Worm (Caenorhabditis elegans) whole organism, L3 larva: ENCODE results near the gene gsp-2.
A peak's percentile ranks its signal among the peaks of the same experiment; 100 is the strongest.

ENCODE experiments used
- aly-2 ChIP-seq: fragments of 150-350 bp; optimal IDR thresholded peaks from 2 replicates; lab custom pipeline; 2014; ENCODE audit warnings: missing biosample characterization, missing genetic modification characterization
- ama-1 ChIP-seq: fragments of 150-350 bp; optimal IDR thresholded peaks from 2 replicates; lab custom pipeline; 2018
- ceh-16 ChIP-seq: sonication (generic microtip); optimal IDR thresholded peaks from 2 replicates; lab custom pipeline; 2017; ENCODE audit warnings: missing biosample characterization, missing genetic modification characterization
- ceh-82 ChIP-seq: fragments of 150-350 bp; optimal IDR thresholded peaks from 2 replicates; lab custom pipeline; 2014; ENCODE audit warnings: missing biosample characterization, missing genetic modification characterization
- ceh-9 ChIP-seq: sonication (generic microtip); optimal IDR thresholded peaks from 2 replicates; lab custom pipeline; 2018; ENCODE audit warnings: missing biosample characterization, missing genetic modification characterization
- daf-12 ChIP-seq: fragments of 150-350 bp; optimal IDR thresholded peaks from 2 replicates; lab custom pipeline; 2014; ENCODE audit warnings: missing biosample characterization, missing genetic modification reagents, missing genetic modification characterization
- egl-5 ChIP-seq: fragments of 150-350 bp; optimal IDR thresholded peaks from 2 replicates; lab custom pipeline; 2017; ENCODE audit warnings: missing biosample characterization, missing genetic modification reagents, missing genetic modification characterization, inconsistent platforms
- elt-1 ChIP-seq: fragments of 150-350 bp; optimal IDR thresholded peaks from 2 replicates; lab custom pipeline; 2014; ENCODE audit warnings: missing biosample characterization, missing genetic modification characterization
- elt-2 ChIP-seq: sonication (generic microtip); optimal IDR thresholded peaks from 2 replicates; lab custom pipeline; 2016; ENCODE audit warnings: missing genetic modification reagents, mild to moderate bottlenecking, missing genetic modification characterization, missing compliant biosample characterization
- elt-3 ChIP-seq, 3 experiments: fragments of 150-350 bp in 1 of 3; sonication (generic microtip) in 2 of 3; optimal IDR thresholded peaks; 2 replicates in 2 of 3; 4 replicates in 1 of 3; lab custom pipeline; 2014 to 2017; ENCODE audit warnings: missing biosample characterization in 3 of 3, missing genetic modification characterization in 3 of 3
- eor-1 ChIP-seq, 2 experiments: fragments of 150-350 bp; optimal IDR thresholded peaks; 2 replicates each; lab custom pipeline; 2014 to 2018; ENCODE audit warnings: missing biosample characterization in 2 of 2, missing genetic modification characterization in 2 of 2
- fkh-2 ChIP-seq: fragments of 150-350 bp; optimal IDR thresholded peaks from 2 replicates; lab custom pipeline; 2014; ENCODE audit warnings: missing biosample characterization, missing genetic modification reagents, missing genetic modification characterization
- hmg-11 ChIP-seq: sonication (generic microtip); optimal IDR thresholded peaks from 2 replicates; lab custom pipeline; 2016; ENCODE audit warnings: missing genetic modification characterization, missing compliant biosample characterization
- lin-15B ChIP-seq: fragments of 150-350 bp; optimal IDR thresholded peaks from 2 replicates; lab custom pipeline; 2014; ENCODE audit warnings: missing biosample characterization, missing genetic modification characterization
- lin-39 ChIP-seq: fragments of 150-350 bp; optimal IDR thresholded peaks from 2 replicates; lab custom pipeline; 2018; ENCODE audit warnings: missing biosample characterization, missing genetic modification reagents, missing genetic modification characterization
- lsy-12 ChIP-seq: sonication (generic microtip); optimal IDR thresholded peaks from 2 replicates; lab custom pipeline; 2016; ENCODE audit warnings: mild to moderate bottlenecking, missing genetic modification characterization, missing compliant biosample characterization
- mml-1 ChIP-seq: fragments of 150-350 bp; sonication (generic microtip); optimal IDR thresholded peaks from 3 replicates; lab custom pipeline; 2014; ENCODE audit warnings: missing biosample characterization, missing genetic modification characterization
- nfya-1 ChIP-seq: sonication (generic microtip); optimal IDR thresholded peaks from 2 replicates; lab custom pipeline; 2017; ENCODE audit warnings: missing genetic modification characterization, mild to moderate bottlenecking, missing compliant biosample characterization, antibody characterized with exemption, moderate library complexity; ENCODE audit not compliant: insufficient read depth
- nhr-11 ChIP-seq: fragments of 150-350 bp; optimal IDR thresholded peaks from 2 replicates; lab custom pipeline; 2014; ENCODE audit warnings: missing biosample characterization, missing genetic modification characterization
- nhr-12 ChIP-seq: fragments of 150-350 bp; optimal IDR thresholded peaks from 2 replicates; lab custom pipeline; 2014; ENCODE audit warnings: missing biosample characterization, missing genetic modification characterization
- nhr-237 ChIP-seq: fragments of 150-350 bp; optimal IDR thresholded peaks from 2 replicates; lab custom pipeline; 2014; ENCODE audit warnings: missing biosample characterization, missing genetic modification characterization
- nhr-43 ChIP-seq: sonication (generic microtip); optimal IDR thresholded peaks from 2 replicates; lab custom pipeline; 2016; ENCODE audit warnings: mild to moderate bottlenecking, missing genetic modification characterization, missing compliant biosample characterization; ENCODE audit not compliant: poor library complexity, severe bottlenecking
- nhr-67 ChIP-seq: fragments of 150-350 bp; optimal IDR thresholded peaks from 2 replicates; lab custom pipeline; 2014; ENCODE audit warnings: missing biosample characterization, missing genetic modification characterization
- pha-4 ChIP-seq: fragments of 150-350 bp; optimal IDR thresholded peaks from 2 replicates; lab custom pipeline; 2014; ENCODE audit warnings: missing biosample characterization, missing genetic modification reagents, missing genetic modification characterization
- pqm-1 ChIP-seq: fragments of 150-350 bp; optimal IDR thresholded peaks from 2 replicates; lab custom pipeline; 2017; ENCODE audit warnings: missing biosample characterization, missing genetic modification characterization, inconsistent platforms
- skn-1 ChIP-seq: fragments of 150-350 bp; optimal IDR thresholded peaks from 2 replicates; lab custom pipeline; 2014; ENCODE audit warnings: missing biosample characterization, missing genetic modification characterization
- snpc-4 ChIP-seq: fragments of 150-350 bp; optimal IDR thresholded peaks from 2 replicates; lab custom pipeline; 2014; ENCODE audit warnings: missing biosample characterization, missing genetic modification characterization
- unc-62 ChIP-seq: fragments of 150-350 bp; sonication (generic microtip); optimal IDR thresholded peaks from 4 replicates; lab custom pipeline; 2014; ENCODE audit warnings: missing biosample characterization, missing genetic modification reagents, missing genetic modification characterization
- ztf-11 ChIP-seq: fragments of 150-350 bp; optimal IDR thresholded peaks from 2 replicates; lab custom pipeline; 2014; ENCODE audit warnings: missing biosample characterization, missing genetic modification characterization

Gene gsp-2

DNA sequence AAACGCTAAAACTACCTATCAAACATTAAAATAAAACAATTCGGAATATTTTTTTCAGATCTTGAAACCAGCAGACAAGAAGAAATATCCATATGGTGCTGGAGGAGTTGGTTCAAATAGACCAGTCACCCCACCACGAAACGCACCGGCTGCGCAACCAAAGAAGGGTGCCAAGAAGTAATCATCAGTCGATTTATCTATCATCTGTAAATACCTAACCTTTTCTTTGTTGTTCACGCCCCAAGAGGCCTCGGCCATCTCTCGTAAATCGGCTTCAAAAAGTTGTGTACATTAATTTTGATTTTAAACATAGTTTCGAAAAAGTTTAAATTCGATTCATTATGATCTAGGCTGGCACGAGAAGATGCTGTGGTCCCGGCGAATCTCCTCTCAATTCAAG, 1.6 kb downstream of the gsp-2 start:
- peak; percentile 53 for TF ChIP-seq ama-1
- TF ChIP-seq mml-1 = no peak
- no peak for TF ChIP-seq snpc-4 (tag; lab: Kevin White, UChicago)

DNA sequence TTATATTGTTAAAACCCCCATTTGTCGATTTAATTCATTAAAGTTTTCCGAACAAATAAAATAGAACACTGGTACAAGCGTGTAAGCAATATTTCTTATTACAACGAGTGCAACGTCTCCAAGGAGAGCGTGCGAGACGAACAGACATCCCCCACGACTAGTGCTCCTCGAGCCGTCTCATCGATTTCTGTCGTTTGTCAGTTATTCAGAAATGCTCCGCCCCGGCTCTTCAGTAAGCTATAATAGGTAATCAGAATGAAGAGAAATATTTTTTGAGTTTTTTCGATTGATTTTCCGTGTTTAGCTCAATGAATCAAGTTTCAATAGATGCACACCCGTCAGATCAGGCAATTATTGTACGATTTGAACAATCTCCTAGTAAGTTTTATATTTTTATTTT, 2.3 kb downstream of the gsp-2 start, which contains the start of gene kap-1:
kap-1 (plus strand) TSS at position 143 of the 400 bp plus-strand sequence.
- TF ChIP-seq pqm-1 (tag; lab: Kevin White, UChicago) (no peak), ceh-16 (tag; lab: Kevin White, UChicago) (no peak), ceh-9 (no peak), lin-15B (tag; lab: Kevin White, UChicago) (no peak), snpc-4 (tag; lab: Kevin White, UChicago) (no peak), elt-2 (tag; lab: Kevin White, UChicago) (peak; percentile 11), fkh-2 (tag; lab: Kevin White, UChicago) (no peak), nhr-237 (tag; lab: Kevin White, UChicago) (no peak), hmg-11 (peak; percentile 7), lin-39 (tag; lab: Kevin White, UChicago) (no peak), eor-1 (tag; optimal IDR thresholded peaks at IDR 0.05; lab: Kevin White, UChicago) (no peak), ama-1 (peak; percentile 90), elt-1 (tag; lab: Kevin White, UChicago) (no peak), aly-2 (tag; lab: Kevin White, UChicago) (no peak), nhr-43 (tag; lab: Kevin White, UChicago) (peak; percentile 40), elt-3 (tag; optimal IDR thresholded peaks at IDR 0.05; lab: Kevin White, UChicago) (no peak), lsy-12 (tag; lab: Kevin White, UChicago) (peak; percentile 56), unc-62 (GFP tag; lab: Kevin White, UChicago) (no peak), nfya-1 (tag; lab: Kevin White, UChicago) (peak; percentile 33)

DNA sequence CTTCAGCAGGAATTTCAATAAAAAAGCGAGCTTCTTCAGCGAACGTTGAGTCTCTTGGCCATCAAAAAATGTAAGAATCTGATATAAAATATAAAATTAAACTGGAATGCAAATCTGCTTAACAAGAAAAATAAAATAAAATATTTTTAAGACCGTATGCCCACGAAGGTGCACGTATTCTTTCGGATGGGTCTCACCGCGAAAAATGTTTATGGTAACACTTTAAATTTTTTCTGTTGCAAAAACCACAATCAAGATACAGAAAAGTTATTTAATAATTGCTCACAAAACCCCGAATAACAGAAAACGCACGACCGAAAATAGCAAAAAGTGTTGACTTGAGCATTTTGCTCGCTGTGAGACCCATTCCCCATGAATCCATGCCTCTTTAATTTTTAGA, 2.8 kb downstream of the gsp-2 start:
- TF ChIP-seq aly-2 (tag; lab: Kevin White, UChicago) (no peak), eor-1 (tag; optimal IDR thresholded peaks at IDR 0.05; lab: Kevin White, UChicago) (no peak), ceh-82 (tag; lab: Kevin White, UChicago) (no peak)
- TF ChIP-seq, all 47 proteins: peak for 0

ce11 chrIII:7343389-7343788, 7.0 kb downstream of the gsp-2 start, which contains the start of gene F08F8.6:
Gene F08F8.6 (plus strand): TSS chrIII:7343689.
- TF ChIP-seq nhr-12 (tag; lab: Kevin White, UChicago) (no peak), skn-1 (no peak), nhr-11 (no peak), egl-5 (tag; lab: Kevin White, UChicago) (no peak), daf-12 (tag; lab: Kevin White, UChicago) (no peak), elt-2 (tag; lab: Kevin White, UChicago) (no peak)
- TF ChIP-seq, all 47 proteins: peak for 0

DNA sequence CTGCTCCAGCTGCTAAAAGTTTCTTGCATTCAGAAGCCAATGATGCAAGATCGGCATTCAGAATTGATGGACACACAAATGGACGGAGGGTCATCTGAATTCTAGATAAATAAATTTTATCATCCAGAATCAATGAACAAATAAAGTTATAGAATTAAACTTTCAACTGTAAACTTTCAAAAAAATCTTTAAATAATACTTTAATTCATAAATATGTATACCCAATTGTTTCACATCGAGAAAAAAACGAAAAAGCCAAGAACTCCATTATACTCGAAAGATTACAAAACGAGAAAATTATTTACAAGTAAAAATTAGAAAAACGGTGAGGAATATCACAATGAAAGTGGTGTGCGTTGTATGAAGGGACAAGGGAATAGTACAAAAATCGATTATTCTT, 10.7 kb downstream of the gsp-2 start, which contains the start of gene F08F8.7:
F08F8.7 (minus strand) TSS at position 101 of the 400 bp plus-strand sequence.
- TF ChIP-seq elt-3 (tag; optimal IDR thresholded peaks at IDR 0.05; lab: Kevin White, UChicago) (no peak), nhr-67 (no peak), ceh-16 (tag; lab: Kevin White, UChicago) (no peak), nhr-11 (no peak), elt-1 (tag; lab: Kevin White, UChicago) (no peak), nhr-237 (tag; lab: Kevin White, UChicago) (no peak)

DNA sequence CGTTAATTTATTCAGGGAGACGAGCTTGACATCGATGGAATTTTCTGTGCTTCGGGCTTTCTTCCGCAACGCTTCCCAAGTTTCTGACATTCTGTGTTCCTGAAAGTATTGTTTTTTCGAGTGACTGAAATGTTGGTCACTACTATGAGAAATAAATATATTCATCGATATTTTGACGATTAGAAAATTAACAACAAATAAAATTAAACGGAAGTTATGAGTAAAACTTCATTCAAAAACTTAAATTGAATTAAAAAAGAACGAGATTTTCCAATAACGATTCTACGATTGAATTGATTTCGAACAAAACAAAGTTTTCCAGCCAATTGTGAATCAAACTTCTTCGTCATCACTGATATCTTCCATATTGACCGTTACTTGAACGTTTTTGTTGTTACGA, 12.7 kb downstream of the gsp-2 start, which contains the start of gene gos-28:
gos-28 (minus strand) TSS at position 101 of the 400 bp plus-strand sequence.
- TF ChIP-seq ztf-11 (tag; lab: Kevin White, UChicago) = no peak

- TF ChIP-seq elt-2 (tag; lab: Kevin White, UChicago) (peak; percentile 1), egl-5 (tag; lab: Kevin White, UChicago) (no peak), pha-4 (tag; lab: Kevin White, UChicago) (peak; percentile 4), daf-12 (tag; lab: Kevin White, UChicago) (no peak)
Observed at ce11 chrIII:7353871-7354270, 17.5 kb downstream of the gsp-2 start, which contains the start of gene F08F8.9. Gene F08F8.9 (minus strand): TSS chrIII:7353971.
